ENCODE assay signal across 5 worm cellular contexts in genomic region chrIII:4917960-4918712, ce11.
A peak's percentile ranks its signal among the peaks of the same experiment; 100 is the strongest.
TF ChIP-seq lines count a peak whose summit lies in the region.

TSS of gene rpb-8 (minus strand) at chrIII:4918008.

TF ChIP-seq in whole organism, L1 larva, 84 proteins besides CTCF, POLR2A, EP300 and RAD21 (continued from another document):
- no peak for TF ChIP-seq unc-86 (tag; optimal IDR thresholded peaks at IDR 0.05; lab: Kevin White, UChicago)
- TF ChIP-seq xbp-1 (tag; optimal IDR thresholded peaks at IDR 0.05; lab: Kevin White, UChicago), result peak; percentile 29
- TF ChIP-seq zip-4 (GFP tag; optimal IDR thresholded peaks at IDR 0.05; lab: Kevin White, UChicago), result peak; percentile 22
- TF ChIP-seq ceh-63 (GFP tag; optimal IDR thresholded peaks at IDR 0.05; lab: Kevin White, UChicago), result no peak
- TF ChIP-seq nhr-71 (tag; optimal IDR thresholded peaks at IDR 0.05; lab: Kevin White, UChicago), result peak; percentile 49
- TF ChIP-seq nhr-77 (tag; optimal IDR thresholded peaks at IDR 0.05; lab: Kevin White, UChicago), result peak; percentile 20
- no peak for TF ChIP-seq elt-2 (tag; optimal IDR thresholded peaks at IDR 0.05; lab: Kevin White, UChicago)
- TF ChIP-seq pag-3 (tag; optimal IDR thresholded peaks at IDR 0.05; lab: Kevin White, UChicago; ENCODE audit: borderline replicate concordance, insufficient read depth), result no peak
- peak in 1 of 6 experiments; percentile 23 for TF ChIP-seq elt-3 (tag; optimal IDR thresholded peaks at IDR 0.05; lab: Kevin White, UChicago)
- TF ChIP-seq egl-13 (tag; optimal IDR thresholded peaks at IDR 0.05; lab: Kevin White, UChicago), result no peak
- TF ChIP-seq nhr-90 (tag; optimal IDR thresholded peaks at IDR 0.05; lab: Kevin White, UChicago; ENCODE audit: poor library complexity), result peak; percentile 17
- TF ChIP-seq efl-1 (optimal IDR thresholded peaks at IDR 0.05; lab: Kevin White, UChicago), result peak; percentile 87 to 93
- TF ChIP-seq efl-1 (GFP tag; optimal IDR thresholded peaks at IDR 0.05 in 1 of 2; lab: Kevin White, UChicago), result peak; percentile 93 to 99
- TF ChIP-seq C16A3.4 (tag; optimal IDR thresholded peaks at IDR 0.05; lab: Kevin White, UChicago), result peak; percentile 69

TF ChIP-seq in whole organism, L2 larva, 48 proteins besides CTCF, POLR2A, EP300 and RAD21 (continued from another document):
- peak; percentile 89 for TF ChIP-seq gmeb-1 (tag; optimal IDR thresholded peaks at IDR 0.05; lab: Kevin White, UChicago)
- no peak for TF ChIP-seq ZK546.5 (tag; optimal IDR thresholded peaks at IDR 0.05; lab: Kevin White, UChicago)
- no peak for TF ChIP-seq alr-1 (tag; optimal IDR thresholded peaks at IDR 0.05; lab: Kevin White, UChicago)
- TF ChIP-seq ztf-1 (GFP tag; conservative IDR thresholded peaks at IDR 0.05; lab: Robert Waterston, UW), result no peak
- no peak for TF ChIP-seq nhr-237 (tag; optimal IDR thresholded peaks at IDR 0.05; lab: Kevin White, UChicago)
- TF ChIP-seq dmd-4 (tag; optimal IDR thresholded peaks at IDR 0.05; lab: Kevin White, UChicago), result no peak
- peak; percentile 13 for TF ChIP-seq snpc-4 (tag; optimal IDR thresholded peaks at IDR 0.05; lab: Kevin White, UChicago)
- peak; percentile 46 for TF ChIP-seq lin-13 (GFP tag; optimal IDR thresholded peaks at IDR 0.05; lab: Kevin White, UChicago)
- no peak for TF ChIP-seq ztf-4 (tag; optimal IDR thresholded peaks at IDR 0.05; lab: Kevin White, UChicago)
- no peak for TF ChIP-seq sem-4 (tag; optimal IDR thresholded peaks at IDR 0.05; lab: Kevin White, UChicago)
- peak; percentile 29 for TF ChIP-seq fos-1 (tag; optimal IDR thresholded peaks at IDR 0.05; lab: Kevin White, UChicago)
- no peak for TF ChIP-seq ceh-82 (tag; optimal IDR thresholded peaks at IDR 0.05; lab: Kevin White, UChicago)

TF ChIP-seq in whole organism, L3 larva, 47 proteins besides CTCF, POLR2A, EP300 and RAD21 (continued from another document):
- TF ChIP-seq ZK546.5 (tag; optimal IDR thresholded peaks at IDR 0.05; lab: Kevin White, UChicago) (no peak), eor-1 (tag; optimal IDR thresholded peaks at IDR 0.05; lab: Kevin White, UChicago) (no peak), R02D3.7 (tag; optimal IDR thresholded peaks at IDR 0.05; lab: Kevin White, UChicago) (no peak), fos-1 (tag; optimal IDR thresholded peaks at IDR 0.05; lab: Kevin White, UChicago) (no peak), ceh-16 (tag; optimal IDR thresholded peaks at IDR 0.05; lab: Kevin White, UChicago) (no peak), elt-3 (tag; optimal IDR thresholded peaks at IDR 0.05; lab: Kevin White, UChicago) (no peak), pha-4 (tag; optimal IDR thresholded peaks at IDR 0.05; lab: Kevin White, UChicago) (peak; percentile 71), fkh-2 (tag; optimal IDR thresholded peaks at IDR 0.05; lab: Kevin White, UChicago) (no peak)

TF ChIP-seq in whole organism, L4 larva, 104 proteins besides CTCF, POLR2A, EP300 and RAD21 (continued from another document):
- TF ChIP-seq fkh-10 (GFP tag; optimal IDR thresholded peaks at IDR 0.05; lab: Kevin White, UChicago) (no peak), hlh-11 (tag; optimal IDR thresholded peaks at IDR 0.05; lab: Kevin White, UChicago) (no peak)

TF ChIP-seq in whole organism, young adult, 124 proteins besides CTCF, POLR2A, EP300 and RAD21 (continued from another document):
- TF ChIP-seq ztf-6 (GFP tag; IDR thresholded peaks at IDR 0.05; lab: Robert Waterston, UW), result no peak
